Fruit fly (Drosophila melanogaster) Kc167 (cell line): ENCODE measurements around the gene CG6000.

Experiments used
- Myc ChIP-seq: fragments of >200 bp; optimal IDR thresholded peaks from 2 replicates; lab custom pipeline; 2017; ENCODE audit warnings: missing external identifiers
- Sin3A ChIP-seq: fragments of >200 bp; optimal IDR thresholded peaks from 2 replicates; lab custom pipeline; 2018; ENCODE audit warnings: missing external identifiers
- h ChIP-seq: fragments of >200 bp; optimal IDR thresholded peaks from 3 replicates; lab custom pipeline; 2018; ENCODE audit warnings: missing external identifiers
- insv ChIP-seq: fragments of >200 bp; optimal IDR thresholded peaks from 3 replicates; lab custom pipeline; 2018; ENCODE audit warnings: missing external identifiers
- psq ChIP-seq: fragments of >200 bp; optimal IDR thresholded peaks from 2 replicates; lab custom pipeline; 2017; ENCODE audit warnings: missing external identifiers
- ttk ChIP-seq: sonication (Bioruptor generic); optimal IDR thresholded peaks from 2 replicates; lab custom pipeline; 2017; ENCODE audit warnings: missing external identifiers

CG6000 gene

DNA sequence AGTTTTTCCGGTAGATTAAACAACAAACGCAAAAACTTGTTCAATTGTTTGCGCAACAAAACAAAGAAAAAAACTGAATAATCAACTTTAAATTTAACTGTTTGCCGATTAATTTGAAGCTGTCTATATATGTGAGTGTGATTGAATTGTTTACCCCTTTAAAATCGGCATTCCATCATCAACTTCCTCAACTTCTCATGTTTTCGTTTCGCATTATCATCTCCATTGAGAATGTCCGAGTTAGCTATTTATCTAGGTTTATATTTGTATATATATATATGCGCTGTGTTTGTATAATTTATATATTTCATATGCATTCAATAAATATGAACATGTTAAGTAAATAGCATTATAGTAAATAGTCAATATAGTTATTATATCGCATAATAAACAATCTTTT is 48.2 kb downstream of the CG6000 start:
- TF ChIP-seq psq (lab: Kevin White, UChicago), result no peak
- no peak for TF ChIP-seq insv (lab: Kevin White, UChicago)
- no peak for TF ChIP-seq Sin3A (lab: Kevin White, UChicago)
- TF ChIP-seq Myc (lab: Kevin White, UChicago), result no peak
- no peak for TF ChIP-seq h (lab: Kevin White, UChicago)
- no peak for TF ChIP-seq ttk (lab: Kevin White, UChicago)

DNA sequence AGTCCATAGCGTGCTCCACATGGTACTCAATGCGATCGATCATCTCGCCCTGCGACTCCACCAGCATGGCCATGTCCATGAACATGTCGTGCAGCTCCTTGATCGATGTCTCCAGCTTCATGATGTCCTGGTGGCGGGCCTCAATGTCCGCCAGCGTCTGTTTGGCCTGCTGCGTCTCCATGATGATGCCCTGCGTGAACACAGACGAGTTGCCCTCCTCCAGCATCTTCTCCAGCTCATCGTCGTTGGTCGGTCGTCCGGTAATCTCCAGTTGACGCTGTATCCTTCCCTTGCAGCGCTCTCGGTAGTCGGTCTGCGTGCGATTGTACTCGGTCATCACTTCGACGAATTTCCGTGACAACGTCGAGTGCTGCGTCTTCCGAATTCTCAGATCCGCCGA is 49.5 kb downstream of the CG6000 start:
- TF ChIP-seq psq (lab: Kevin White, UChicago), result no peak
- TF ChIP-seq Myc (lab: Kevin White, UChicago), result no peak
- no peak for TF ChIP-seq ttk (lab: Kevin White, UChicago)
